Fruit fly (Drosophila melanogaster) whole organism, embryonic: ENCODE results near the gene CG14995.

Experiments
- Abd-B ChIP-seq: fragments of 200-800 bp; sonication (Bioruptor generic); optimal IDR thresholded peaks from 2 replicates; lab custom pipeline; 2018; ENCODE audit warnings: missing biosample characterization, mild to moderate bottlenecking, missing genetic modification characterization, moderate library complexity
- Aef1 ChIP-seq: fragments of 200-800 bp; sonication (Bioruptor generic); IDR thresholded peaks from 3 replicates; pipeline ENCODE4 v1.3.6; 2022; ENCODE audit warnings: missing biosample characterization, missing genetic modification characterization
- Awh ChIP-seq: fragments of 200-800 bp; sonication (Bioruptor generic); IDR thresholded peaks from 2 replicates; pipeline ENCODE4, ENCODE4 v1.3.6; 2022; ENCODE audit warnings: missing biosample characterization, missing genetic modification characterization
- B-H1 ChIP-seq: fragments of 200-800 bp; sonication (Bioruptor generic); IDR thresholded peaks from 3 replicates; pipeline ENCODE4 v1.3.6; 2022; ENCODE audit warnings: missing biosample characterization, missing genetic modification characterization
- Blimp-1 ChIP-seq: fragments of 200-800 bp; sonication (Bioruptor generic); optimal IDR thresholded peaks from 3 replicates; lab custom pipeline; 2018; ENCODE audit warnings: missing biosample characterization, missing genetic modification characterization, mild to moderate bottlenecking, moderate library complexity, missing genetic modification reagents
- BtbVII ChIP-seq: fragments of 200-800 bp; sonication (Bioruptor generic); optimal IDR thresholded peaks from 3 replicates; lab custom pipeline; 2017; ENCODE audit warnings: missing biosample characterization, mild to moderate bottlenecking, missing genetic modification characterization
- C15 ChIP-seq: fragments of 200-800 bp; sonication (Bioruptor generic); IDR thresholded peaks from 3 replicates; pipeline ENCODE4 v1.3.6; 2022; ENCODE audit warnings: missing biosample characterization, missing genetic modification characterization
- CG10274 ChIP-seq: fragments of 200-800 bp; sonication (Bioruptor generic); optimal IDR thresholded peaks from 3 replicates; lab custom pipeline; 2017; ENCODE audit warnings: missing biosample characterization, mild to moderate bottlenecking, missing genetic modification characterization
- CG10979 ChIP-seq: fragments of 200-800 bp; sonication (Bioruptor generic); optimal IDR thresholded peaks from 2 replicates; lab custom pipeline; 2018; ENCODE audit warnings: missing biosample characterization, mild to moderate bottlenecking, missing genetic modification characterization, moderate library complexity
- CG11085 ChIP-seq: fragments of 200-800 bp; sonication (Bioruptor generic); IDR thresholded peaks from 2 replicates; pipeline ENCODE4 v1.3.6; 2022; ENCODE audit warnings: missing biosample characterization, missing genetic modification characterization
- CG11398 ChIP-seq: fragments of 200-800 bp; sonication (Bioruptor generic); optimal IDR thresholded peaks from 2 replicates; lab custom pipeline; 2016; ENCODE audit warnings: missing biosample characterization, missing genetic modification characterization
- CG16863 ChIP-seq: fragments of 200-800 bp; sonication (Bioruptor generic); optimal IDR thresholded peaks from 3 replicates; lab custom pipeline; 2016; ENCODE audit warnings: missing biosample characterization, missing genetic modification characterization
- CG17385 ChIP-seq: fragments of 200-800 bp; sonication (Bioruptor generic); optimal IDR thresholded peaks from 3 replicates; lab custom pipeline; 2018; ENCODE audit warnings: missing biosample characterization, mild to moderate bottlenecking, missing genetic modification characterization
- CG17612 ChIP-seq: fragments of 200-800 bp; sonication (Bioruptor generic); IDR thresholded peaks from 2 replicates; pipeline ENCODE4 v1.3.6; 2022; ENCODE audit warnings: missing biosample characterization, missing genetic modification characterization
- CG17829 ChIP-seq: fragments of 200-800 bp; optimal IDR thresholded peaks from 2 replicates; lab custom pipeline; 2019; ENCODE audit warnings: missing biosample characterization, mild to moderate bottlenecking, missing genetic modification characterization, moderate library complexity
- CG2889 ChIP-seq: fragments of 200-800 bp; sonication (Bioruptor generic); IDR thresholded peaks from 3 replicates; pipeline ENCODE4 v1.3.6; 2022; ENCODE audit warnings: missing biosample characterization, missing genetic modification characterization
- CG3726 ChIP-seq: fragments of 200-800 bp; sonication (Bioruptor generic); IDR thresholded peaks from 3 replicates; pipeline ENCODE4, ENCODE4 v1.3.6; 2022; ENCODE audit warnings: missing biosample characterization, missing genetic modification characterization
- CG4820 ChIP-seq: fragments of 200-800 bp; sonication (Bioruptor generic); optimal IDR thresholded peaks from 3 replicates; lab custom pipeline; 2016; ENCODE audit warnings: missing biosample characterization, missing genetic modification characterization
- CG6175 ChIP-seq: fragments of 200-800 bp; sonication (Bioruptor generic); IDR thresholded peaks from 3 replicates; pipeline ENCODE4 v1.3.6; 2022; ENCODE audit warnings: missing biosample characterization, missing genetic modification characterization
- CG7271 ChIP-seq: fragments of 200-800 bp; sonication (Bioruptor generic); optimal IDR thresholded peaks from 2 replicates; lab custom pipeline; 2018; ENCODE audit warnings: missing biosample characterization, mild to moderate bottlenecking, missing genetic modification characterization, moderate library complexity
- CG7372 ChIP-seq: fragments of 200-800 bp; sonication (Bioruptor generic); IDR thresholded peaks from 2 replicates; pipeline ENCODE4 v1.3.6; 2022; ENCODE audit warnings: missing biosample characterization, missing genetic modification characterization
- CG8290 ChIP-seq, 3 experiments: fragments of 200-800 bp; sonication (Bioruptor generic); optimal IDR thresholded peaks; 2 replicates each; lab custom pipeline; 2016 to 2019; ENCODE audit warnings: missing biosample characterization in 3 of 3, missing genetic modification characterization in 3 of 3, mild to moderate bottlenecking in 2 of 3, moderate library complexity in 1 of 3
- CG9817 ChIP-seq: fragments of 200-800 bp; sonication (Bioruptor generic); optimal IDR thresholded peaks from 2 replicates; lab custom pipeline; 2018; ENCODE audit warnings: missing biosample characterization, mild to moderate bottlenecking, missing genetic modification characterization, moderate library complexity
- Dref ChIP-seq: fragments of 200-800 bp; sonication (Bioruptor generic); IDR thresholded peaks from 2 replicates; pipeline ENCODE4 v1.3.6; 2022; ENCODE audit warnings: missing biosample characterization, missing genetic modification characterization
- ERR ChIP-seq: fragments of 200-800 bp; sonication (Bioruptor generic); optimal IDR thresholded peaks from 2 replicates; lab custom pipeline; 2016; ENCODE audit warnings: missing biosample characterization, missing genetic modification characterization
- Jarid2 ChIP-seq: fragments of 200-800 bp; sonication (Bioruptor generic); optimal IDR thresholded peaks from 3 replicates; lab custom pipeline; 2017; ENCODE audit warnings: mild to moderate bottlenecking, missing biosample characterization, missing genetic modification reagents, missing genetic modification characterization
- Kr ChIP-seq: fragments of 200-800 bp; sonication (Bioruptor generic); optimal IDR thresholded peaks from 2 replicates; lab custom pipeline; 2017; ENCODE audit warnings: missing biosample characterization, mild to moderate bottlenecking, missing genetic modification characterization
- NFAT ChIP-seq: fragments of 200-800 bp; sonication (Bioruptor generic); IDR thresholded peaks from 2 replicates; pipeline ENCODE4 v1.3.6; 2022; ENCODE audit warnings: missing biosample characterization, missing genetic modification characterization
- NfI ChIP-seq: fragments of 200-800 bp; sonication (Bioruptor generic); optimal IDR thresholded peaks from 3 replicates; lab custom pipeline; 2018; ENCODE audit warnings: missing biosample characterization, mild to moderate bottlenecking, missing genetic modification characterization, moderate library complexity
- bowl ChIP-seq: fragments of 200-800 bp; sonication (Bioruptor generic); IDR thresholded peaks from 2 replicates; pipeline ENCODE4 v1.3.6; 2022; ENCODE audit warnings: missing biosample characterization, missing genetic modification characterization
- cwo ChIP-seq: fragments of 200-800 bp; sonication (Bioruptor generic); optimal IDR thresholded peaks from 3 replicates; lab custom pipeline; 2017; ENCODE audit warnings: missing biosample characterization, missing genetic modification characterization, mild to moderate bottlenecking, moderate library complexity, missing genetic modification reagents
- en ChIP-seq: fragments of 200-800 bp; sonication (Bioruptor generic); optimal IDR thresholded peaks from 2 replicates; lab custom pipeline; 2016; ENCODE audit warnings: missing biosample characterization, missing genetic modification characterization
- inv ChIP-seq: fragments of 200-800 bp; sonication (Bioruptor generic); IDR thresholded peaks from 2 replicates; pipeline ENCODE4 v1.3.6; 2022; ENCODE audit warnings: missing biosample characterization, missing genetic modification characterization; ENCODE audit not compliant: partially characterized antibody
- lov ChIP-seq, 2 experiments: fragments of 200-800 bp in 1 of 2; fragments of >200 bp in 1 of 2; sonication (Bioruptor generic) in 1 of 2; IDR thresholded peaks in 1 of 2; optimal IDR thresholded peaks in 1 of 2; 2 replicates in 1 of 2; 3 replicates in 1 of 2; pipeline versions ENCODE4 v1.3.6 to Lab custom; 2017 to 2022; ENCODE audit warnings: missing biosample characterization in 1 of 2, missing genetic modification characterization in 1 of 2
- nau ChIP-seq: fragments of 200-800 bp; sonication (Bioruptor generic); optimal IDR thresholded peaks from 3 replicates; lab custom pipeline; 2017; ENCODE audit warnings: missing biosample characterization, mild to moderate bottlenecking, missing genetic modification characterization, missing genetic modification reagents
- nerfin-1 ChIP-seq: fragments of 200-800 bp; sonication (Bioruptor generic); optimal IDR thresholded peaks from 3 replicates; lab custom pipeline; 2019; ENCODE audit warnings: missing biosample characterization, mild to moderate bottlenecking, missing genetic modification characterization, moderate library complexity
- seq ChIP-seq: fragments of 200-800 bp; sonication (Bioruptor generic); IDR thresholded peaks from 2 replicates; pipeline ENCODE4 v1.3.6; 2022; ENCODE audit warnings: missing biosample characterization, missing genetic modification characterization
- stc ChIP-seq: fragments of 200-800 bp; sonication (Bioruptor generic); IDR thresholded peaks from 2 replicates; pipeline ENCODE4 v1.3.6; 2022; ENCODE audit warnings: missing biosample characterization, missing genetic modification characterization
- unc-4 ChIP-seq: fragments of 200-800 bp; sonication (Bioruptor generic); IDR thresholded peaks from 2 replicates; pipeline ENCODE4 v1.3.6; 2022; ENCODE audit warnings: missing biosample characterization, missing genetic modification characterization; ENCODE audit not compliant: partially characterized antibody

Gene CG14995

dm6 chr3L:4070221-4070995 is 32.6 kb downstream of the CG14995 start (continued):
- TF ChIP-seq B-H1 (GFP tag; lab: Robert Waterston, UW) (peak; percentile 85), Awh (GFP tag; lab: Robert Waterston, UW) (peak; percentile 90), CG17385 (GFP tag; lab: Kevin White, UChicago) (peak; percentile 82), CG7271 (peak; percentile 30), CG11085 (GFP tag; lab: Robert Waterston, UW) (peak; percentile 60), en (GFP tag; lab: Kevin White, UChicago) (peak; percentile 85), ERR (peak; percentile 88), Jarid2 (GFP tag; lab: Kevin White, UChicago) (peak; percentile 47), Kr (GFP tag; lab: Kevin White, UChicago) (no peak), Dref (GFP tag; lab: Robert Waterston, UW) (peak; percentile 20; the same call in 1 of the 2 replicates), CG8290 (GFP tag; optimal IDR thresholded peaks at IDR 0.05; lab: Kevin White, UChicago) (no peak), CG8290 (tag; optimal IDR thresholded peaks at IDR 0.05; lab: Kevin White, UChicago) (peak in 1 of 2 experiments; percentile 96), unc-4 (GFP tag; lab: Robert Waterston, UW) (no peak), Aef1 (GFP tag; lab: Robert Waterston, UW) (peak; percentile 95), CG10979 (tag; lab: Kevin White, UChicago) (peak; percentile 70), CG4820 (GFP tag; lab: Kevin White, UChicago) (peak; percentile 78), lov (optimal IDR thresholded peaks at IDR 0.05; lab: Kevin White, UChicago) (no peak), lov (GFP tag; IDR thresholded peaks at IDR 0.05; lab: Robert Waterston, UW) (peak; percentile 82; the same call in 2 of the 3 replicates), bowl (peak; percentile 81), CG17829 (tag; lab: Kevin White, UChicago) (peak; percentile 59), cwo (peak; percentile 79), inv (no peak), CG10274 (peak; percentile 86), nerfin-1 (tag; lab: Kevin White, UChicago) (peak; percentile 55), CG9817 (tag; lab: Kevin White, UChicago) (peak; percentile 87), CG11398 (peak; percentile 81), stc (GFP tag; lab: Robert Waterston, UW) (peak; percentile 91), nau (GFP tag; lab: Kevin White, UChicago) (no peak), seq (GFP tag; lab: Robert Waterston, UW) (peak; percentile 90), Abd-B (GFP tag; lab: Kevin White, UChicago) (peak; percentile 89), Blimp-1 (GFP tag; lab: Kevin White, UChicago) (peak; percentile 76), CG16863 (GFP tag; lab: Kevin White, UChicago) (peak; percentile 88), CG2889 (GFP tag; lab: Robert Waterston, UW) (peak; percentile 88), CG7372 (GFP tag; lab: Robert Waterston, UW) (peak; percentile 88), CG17612 (GFP tag; lab: Robert Waterston, UW) (peak; percentile 88), BtbVII (GFP tag; lab: Kevin White, UChicago) (peak; percentile 77), NfI (GFP tag; lab: Kevin White, UChicago) (peak; percentile 94), C15 (GFP tag; lab: Robert Waterston, UW) (peak; percentile 86), CG3726 (GFP tag; lab: Robert Waterston, UW) (peak; percentile 89), NFAT (peak; percentile 87), CG6175 (GFP tag; lab: Robert Waterston, UW) (peak; percentile 81)
